Fruit fly (Drosophila melanogaster) whole organism, embryonic: Measurements from ENCODE around the gene yellow-e.

Source experiments
- B-H1 ChIP-seq: fragments of 200-800 bp; sonication (Bioruptor generic); IDR thresholded peaks from 3 replicates; pipeline ENCODE4 v1.3.6; 2022; ENCODE audit warnings: missing biosample characterization, missing genetic modification characterization
- Bdp1 ChIP-seq: fragments of 200-800 bp; sonication (Bioruptor generic); optimal IDR thresholded peaks from 3 replicates; lab custom pipeline; 2016; ENCODE audit warnings: missing biosample characterization, missing genetic modification characterization
- Blimp-1 ChIP-seq: fragments of 200-800 bp; sonication (Bioruptor generic); optimal IDR thresholded peaks from 3 replicates; lab custom pipeline; 2018; ENCODE audit warnings: missing biosample characterization, missing genetic modification characterization, mild to moderate bottlenecking, moderate library complexity, missing genetic modification reagents
- CG10654 ChIP-seq: fragments of 200-800 bp; sonication (Bioruptor generic); optimal IDR thresholded peaks from 2 replicates; lab custom pipeline; 2016; ENCODE audit warnings: missing biosample characterization, missing genetic modification characterization
- CG11723 ChIP-seq: fragments of 200-800 bp; sonication (Bioruptor generic); optimal IDR thresholded peaks from 2 replicates; lab custom pipeline; 2017; ENCODE audit warnings: missing biosample characterization, mild to moderate bottlenecking, missing genetic modification characterization
- CG1233 ChIP-seq: fragments of 200-800 bp; sonication (Bioruptor generic); optimal IDR thresholded peaks from 4 replicates; lab custom pipeline; 2018; ENCODE audit warnings: missing biosample characterization, mild to moderate bottlenecking, missing genetic modification characterization
- CG12744 ChIP-seq: fragments of 200-800 bp; sonication (Bioruptor generic); optimal IDR thresholded peaks from 2 replicates; lab custom pipeline; 2016; ENCODE audit warnings: missing biosample characterization, missing genetic modification characterization
- CG13123 ChIP-seq: fragments of 200-800 bp; sonication (Bioruptor generic); optimal IDR thresholded peaks from 2 replicates; lab custom pipeline; 2016; ENCODE audit warnings: missing biosample characterization, missing genetic modification characterization
- CG13296 ChIP-seq: fragments of 200-800 bp; sonication (Bioruptor generic); optimal IDR thresholded peaks from 3 replicates; lab custom pipeline; 2018; ENCODE audit warnings: missing biosample characterization, mild to moderate bottlenecking, missing genetic modification characterization
- CG14667 ChIP-seq: fragments of 200-800 bp; sonication (Bioruptor generic); IDR thresholded peaks from 2 replicates; pipeline ENCODE4 v1.3.6; 2022; ENCODE audit warnings: missing biosample characterization, missing genetic modification characterization
- CG15073 ChIP-seq: fragments of 200-800 bp; sonication (Bioruptor generic); optimal IDR thresholded peaks from 2 replicates; lab custom pipeline; 2016; ENCODE audit warnings: missing biosample characterization, missing genetic modification characterization
- CG15514 ChIP-seq: fragments of 200-800 bp; sonication (Bioruptor generic); optimal IDR thresholded peaks from 3 replicates; lab custom pipeline; 2017; ENCODE audit warnings: missing biosample characterization, missing genetic modification characterization, mild to moderate bottlenecking, moderate library complexity, missing genetic modification reagents
- CG17359 ChIP-seq: fragments of 200-800 bp; sonication (Bioruptor generic); optimal IDR thresholded peaks from 3 replicates; lab custom pipeline; 2018; ENCODE audit warnings: missing biosample characterization, mild to moderate bottlenecking, missing genetic modification characterization, moderate library complexity
- CG17361 ChIP-seq: fragments of 200-800 bp; sonication (Bioruptor generic); IDR thresholded peaks from 3 replicates; pipeline ENCODE4 v1.3.6; 2022; ENCODE audit warnings: missing biosample characterization, missing genetic modification characterization
- CG18764 ChIP-seq: fragments of 200-800 bp; sonication (Bioruptor generic); optimal IDR thresholded peaks from 3 replicates; lab custom pipeline; 2016; ENCODE audit warnings: missing biosample characterization, missing genetic modification characterization
- CG2116 ChIP-seq: fragments of 200-800 bp; sonication (Bioruptor generic); optimal IDR thresholded peaks from 3 replicates; lab custom pipeline; 2018; ENCODE audit warnings: missing biosample characterization, mild to moderate bottlenecking, missing genetic modification characterization
- CG30403 ChIP-seq: fragments of 200-800 bp; sonication (Bioruptor generic); optimal IDR thresholded peaks from 3 replicates; lab custom pipeline; 2016; ENCODE audit warnings: missing biosample characterization, missing genetic modification characterization
- CG32767 ChIP-seq: fragments of 200-800 bp; sonication (Bioruptor generic); IDR thresholded peaks from 2 replicates; pipeline ENCODE4 v1.3.6; 2022; ENCODE audit warnings: missing biosample characterization, missing genetic modification characterization
- CG33213 ChIP-seq: fragments of 200-800 bp; sonication (Bioruptor generic); optimal IDR thresholded peaks from 3 replicates; lab custom pipeline; 2016; ENCODE audit warnings: missing biosample characterization, missing genetic modification characterization
- CG3726 ChIP-seq: fragments of 200-800 bp; sonication (Bioruptor generic); IDR thresholded peaks from 3 replicates; pipeline ENCODE4, ENCODE4 v1.3.6; 2022; ENCODE audit warnings: missing biosample characterization, missing genetic modification characterization
- CG42726 ChIP-seq: fragments of 200-800 bp; sonication (Bioruptor generic); IDR thresholded peaks from 2 replicates; pipeline ENCODE4 v1.3.6; 2022; ENCODE audit warnings: missing biosample characterization, missing genetic modification characterization; ENCODE audit not compliant: partially characterized antibody
- CG8924 ChIP-seq: fragments of 200-800 bp; optimal IDR thresholded peaks from 3 replicates; lab custom pipeline; 2019; ENCODE audit warnings: missing biosample characterization, mild to moderate bottlenecking, missing genetic modification characterization, moderate library complexity
- CG9817 ChIP-seq: fragments of 200-800 bp; sonication (Bioruptor generic); optimal IDR thresholded peaks from 2 replicates; lab custom pipeline; 2018; ENCODE audit warnings: missing biosample characterization, mild to moderate bottlenecking, missing genetic modification characterization, moderate library complexity
- Dek ChIP-seq: fragments of 200-800 bp; sonication (Bioruptor generic); optimal IDR thresholded peaks from 3 replicates; lab custom pipeline; 2019; ENCODE audit warnings: missing biosample characterization, mild to moderate bottlenecking, missing genetic modification characterization, moderate library complexity
- Dfd ChIP-seq, 2 experiments: fragments of >200 bp; optimal IDR thresholded peaks; 2 replicates each; lab custom pipeline; 2017; ENCODE audit warnings: missing biosample characterization in 2 of 2, missing genetic modification characterization in 2 of 2
- Dip2 ChIP-seq: fragments of 200-800 bp; sonication (Bioruptor generic); IDR thresholded peaks from 2 replicates; pipeline ENCODE4 v1.3.6; 2022; ENCODE audit warnings: missing biosample characterization, missing genetic modification characterization
- Dip3 ChIP-seq: fragments of 200-800 bp; sonication (Bioruptor generic); optimal IDR thresholded peaks from 3 replicates; lab custom pipeline; 2016; ENCODE audit warnings: missing biosample characterization, missing genetic modification characterization
- E2f2 ChIP-seq: fragments of 200-800 bp; sonication (Bioruptor generic); IDR thresholded peaks from 2 replicates; pipeline ENCODE4 v1.3.6; 2022; ENCODE audit warnings: missing biosample characterization, missing genetic modification characterization
- Elba2 ChIP-seq: fragments of 200-800 bp; sonication (Bioruptor generic); optimal IDR thresholded peaks from 3 replicates; lab custom pipeline; 2016; ENCODE audit warnings: missing biosample characterization, missing genetic modification characterization
- GATAe ChIP-seq: fragments of 200-800 bp; sonication (Bioruptor generic); conservative IDR thresholded peaks from 2 replicates; pipeline ENCODE4 v1.3.6; 2022; ENCODE audit warnings: missing biosample characterization, missing genetic modification characterization
- Hand ChIP-seq: fragments of 200-800 bp; sonication (Bioruptor generic); optimal IDR thresholded peaks from 2 replicates; lab custom pipeline; 2017; ENCODE audit warnings: mild to moderate bottlenecking, missing biosample characterization, missing genetic modification reagents, missing genetic modification characterization
- Hr3 ChIP-seq: fragments of 200-800 bp; sonication (Bioruptor generic); optimal IDR thresholded peaks from 3 replicates; lab custom pipeline; 2016; ENCODE audit warnings: missing biosample characterization, missing genetic modification characterization
- Mad ChIP-seq: fragments of 200-800 bp; sonication (Bioruptor generic); optimal IDR thresholded peaks from 2 replicates; lab custom pipeline; 2016; ENCODE audit warnings: missing biosample characterization, missing genetic modification characterization
- NfI ChIP-seq: fragments of 200-800 bp; sonication (Bioruptor generic); optimal IDR thresholded peaks from 3 replicates; lab custom pipeline; 2018; ENCODE audit warnings: missing biosample characterization, mild to moderate bottlenecking, missing genetic modification characterization, moderate library complexity
- Rfx ChIP-seq: fragments of 200-800 bp; sonication (Bioruptor generic); IDR thresholded peaks from 2 replicates; pipeline ENCODE4 v1.3.6; 2022; ENCODE audit warnings: missing biosample characterization, missing genetic modification characterization
- ase ChIP-seq: fragments of 200-800 bp; sonication (Bioruptor generic); IDR thresholded peaks from 3 replicates; pipeline ENCODE4 v1.3.6; 2022; ENCODE audit warnings: missing biosample characterization, missing genetic modification characterization
- gro ChIP-seq: fragments of 200-800 bp; sonication (Bioruptor generic); optimal IDR thresholded peaks from 2 replicates; lab custom pipeline; 2016; ENCODE audit warnings: missing biosample characterization, missing genetic modification characterization
- ham ChIP-seq: fragments of 200-800 bp; sonication (Bioruptor generic); IDR thresholded peaks from 2 replicates; pipeline ENCODE4 v1.3.6; 2022; ENCODE audit warnings: missing biosample characterization, missing genetic modification characterization
- hbn ChIP-seq: fragments of 200-800 bp; sonication (Bioruptor generic); IDR thresholded peaks from 2 replicates; pipeline ENCODE4 v1.3.6; 2022; ENCODE audit warnings: missing biosample characterization, missing genetic modification characterization; ENCODE audit not compliant: partially characterized antibody
- hkb ChIP-seq, 2 experiments: fragments of 200-800 bp in 1 of 2; fragments of >200 bp in 1 of 2; sonication (Bioruptor generic) in 1 of 2; IDR thresholded peaks in 1 of 2; optimal IDR thresholded peaks in 1 of 2; 2 replicates each; pipeline versions ENCODE4 v1.3.6 to Lab custom; 2017 to 2022; ENCODE audit warnings: missing biosample characterization in 1 of 2, missing genetic modification characterization in 1 of 2
- mam ChIP-seq: fragments of 200-800 bp; sonication (Bioruptor generic); optimal IDR thresholded peaks from 3 replicates; lab custom pipeline; 2016; ENCODE audit warnings: missing biosample characterization, missing genetic modification characterization
- otp ChIP-seq: fragments of 200-800 bp; sonication (Bioruptor generic); IDR thresholded peaks from 3 replicates; pipeline ENCODE4, ENCODE4 v1.3.6; 2022; ENCODE audit warnings: missing biosample characterization, missing genetic modification characterization
- pum ChIP-seq: fragments of 200-800 bp; sonication (Bioruptor generic); optimal IDR thresholded peaks from 2 replicates; lab custom pipeline; 2016; ENCODE audit warnings: missing biosample characterization, missing genetic modification characterization
- ro ChIP-seq: fragments of 200-800 bp; sonication (Bioruptor generic); IDR thresholded peaks from 2 replicates; pipeline ENCODE4 v1.3.6; 2022; ENCODE audit warnings: missing biosample characterization, missing genetic modification characterization
- sug ChIP-seq: fragments of 200-800 bp; optimal IDR thresholded peaks from 2 replicates; lab custom pipeline; 2019; ENCODE audit warnings: missing biosample characterization, mild to moderate bottlenecking, missing genetic modification characterization, moderate library complexity
- tap ChIP-seq: fragments of 200-800 bp; optimal IDR thresholded peaks from 3 replicates; lab custom pipeline; 2019; ENCODE audit warnings: missing biosample characterization, mild to moderate bottlenecking, missing genetic modification characterization, moderate library complexity
- tin ChIP-seq: fragments of 200-800 bp; sonication (Bioruptor generic); optimal IDR thresholded peaks from 3 replicates; lab custom pipeline; 2016; ENCODE audit warnings: missing biosample characterization, missing genetic modification characterization
- tll ChIP-seq, 2 experiments: fragments of 200-800 bp in 1 of 2; fragments of >200 bp in 1 of 2; sonication (Bioruptor generic) in 1 of 2; optimal IDR thresholded peaks; 2 replicates each; lab custom pipeline; 2017 to 2019; ENCODE audit warnings: missing biosample characterization in 2 of 2, missing genetic modification characterization in 2 of 2, mild to moderate bottlenecking in 1 of 2, moderate library complexity in 1 of 2
- wek ChIP-seq: fragments of 200-800 bp; sonication (Bioruptor generic); optimal IDR thresholded peaks from 3 replicates; lab custom pipeline; 2018; ENCODE audit warnings: missing biosample characterization, mild to moderate bottlenecking, missing genetic modification characterization, moderate library complexity
- zen ChIP-seq: fragments of 200-800 bp; sonication (Bioruptor generic); optimal IDR thresholded peaks from 3 replicates; lab custom pipeline; 2018; ENCODE audit warnings: missing biosample characterization, mild to moderate bottlenecking, missing genetic modification characterization, moderate library complexity
- zen2 ChIP-seq: fragments of 200-800 bp; sonication (Bioruptor generic); IDR thresholded peaks from 3 replicates; pipeline ENCODE4 v1.3.6; 2022; ENCODE audit warnings: missing biosample characterization, missing genetic modification characterization; ENCODE audit not compliant: partially characterized antibody

The yellow-e gene

dm6 chr3R:13403032-13403459 lies 12.0 kb downstream of the yellow-e start, which contains the start of gene Dpm3:
TSS of gene Dpm3 (minus strand) at chr3R:13403051.
- TF ChIP-seq hkb (optimal IDR thresholded peaks at IDR 0.05; lab: Kevin White, UChicago) = peak; percentile 62
- no peak for TF ChIP-seq hkb (GFP tag; IDR thresholded peaks at IDR 0.05; lab: Robert Waterston, UW)
- no peak for TF ChIP-seq B-H1
- TF ChIP-seq Bdp1 (GFP tag; lab: Kevin White, UChicago) = peak; percentile 39
- TF ChIP-seq E2f2 (GFP tag; lab: Robert Waterston, UW) = peak; percentile 96
- peak; percentile 26 for TF ChIP-seq gro
- TF ChIP-seq Dip3 = peak; percentile 38
- no peak for TF ChIP-seq CG18764
- TF ChIP-seq zen (tag; lab: Kevin White, UChicago) = peak; percentile 68
- TF ChIP-seq CG42726 (GFP tag; lab: Robert Waterston, UW) = peak; percentile 84
- TF ChIP-seq ham (GFP tag; lab: Robert Waterston, UW) = no peak
- TF ChIP-seq CG15073 = no peak
- TF ChIP-seq CG13296 (GFP tag; lab: Kevin White, UChicago) = no peak
- peak; percentile 62; the same call in 1 of the 3 replicates for TF ChIP-seq otp (GFP tag; lab: Robert Waterston, UW)
- peak; percentile 76 for TF ChIP-seq CG33213 (GFP tag; lab: Kevin White, UChicago)
- peak; percentile 40 for TF ChIP-seq CG9817 (tag; lab: Kevin White, UChicago)
- TF ChIP-seq Mad (GFP tag; lab: Kevin White, UChicago) = peak; percentile 70
- TF ChIP-seq CG11723 (GFP tag; lab: Kevin White, UChicago) = no peak
- TF ChIP-seq CG15514 (GFP tag; lab: Kevin White, UChicago) = peak; percentile 58
- peak; percentile 27 for TF ChIP-seq tin (GFP tag; lab: Kevin White, UChicago)
- peak; percentile 68 for TF ChIP-seq CG2116 (GFP tag; lab: Kevin White, UChicago)
- TF ChIP-seq tap (tag; lab: Kevin White, UChicago) = peak; percentile 14
- peak; percentile 18 for TF ChIP-seq Blimp-1 (GFP tag; lab: Kevin White, UChicago)
- TF ChIP-seq CG10654 = peak; percentile 8
- peak; percentile 100 for TF ChIP-seq Elba2 (GFP tag; lab: Kevin White, UChicago)
- TF ChIP-seq CG17359 = no peak
- peak; percentile 38 for TF ChIP-seq NfI
- no peak for TF ChIP-seq CG1233 (GFP tag; lab: Kevin White, UChicago)
- peak; percentile 56 for TF ChIP-seq mam (GFP tag; lab: Kevin White, UChicago)
- no peak for TF ChIP-seq tll (GFP tag; optimal IDR thresholded peaks at IDR 0.05; lab: Kevin White, UChicago)
- peak; percentile 84 for TF ChIP-seq zen2 (GFP tag; lab: Robert Waterston, UW)
- peak; percentile 38 for TF ChIP-seq CG13123
- peak; percentile 94 for TF ChIP-seq hbn
- peak; percentile 19 for TF ChIP-seq CG30403 (GFP tag; lab: Kevin White, UChicago)
- TF ChIP-seq Rfx = peak; percentile 49
- no peak for TF ChIP-seq Dip2 (GFP tag; lab: Robert Waterston, UW)
- TF ChIP-seq Hand = no peak
- no peak for TF ChIP-seq GATAe (GFP tag; lab: Robert Waterston, UW)
- no peak for TF ChIP-seq ase
- no peak for TF ChIP-seq CG3726 (GFP tag; lab: Robert Waterston, UW)
- TF ChIP-seq CG17361 (GFP tag; lab: Robert Waterston, UW) = 0 out of 3 replicates have a peak, but pooled peaks have one; percentile 31
- no peak for TF ChIP-seq ro (GFP tag; lab: Robert Waterston, UW)
- peak; percentile 39 for TF ChIP-seq CG8924 (tag; lab: Kevin White, UChicago)
- TF ChIP-seq CG12744 (GFP tag; lab: Kevin White, UChicago) = no peak
- no peak for TF ChIP-seq sug (tag; lab: Kevin White, UChicago)
- no peak for TF ChIP-seq CG32767
- no peak for TF ChIP-seq CG14667 (GFP tag; lab: Robert Waterston, UW)
- TF ChIP-seq Dfd (GFP tag; optimal IDR thresholded peaks at IDR 0.05; lab: Kevin White, UChicago) = no peak
- peak; percentile 41 for TF ChIP-seq pum
- TF ChIP-seq Hr3 = no peak
- TF ChIP-seq Dek (tag; lab: Kevin White, UChicago) = peak; percentile 40
- no peak for TF ChIP-seq wek (GFP tag; lab: Kevin White, UChicago)
